Worm (Caenorhabditis elegans): ENCODE data around the gene tif-1A.

The tif-1A gene

ce11 chrIII:4037332-4037731 is 33.4 kb upstream of the tif-1A start (continued):
- TF ChIP-seq aly-2 (tag; optimal IDR thresholded peaks at IDR 0.05), result no peak
- TF ChIP-seq mxl-3 (GFP tag; optimal IDR thresholded peaks at IDR 0.05), result peak; percentile 19
- no peak for TF ChIP-seq ztf-7 (tag; optimal IDR thresholded peaks at IDR 0.05)
- TF ChIP-seq nhr-48 (tag; optimal IDR thresholded peaks at IDR 0.05), result no peak
- TF ChIP-seq pha-4 (GFP tag; IDR thresholded peaks at IDR 0.05), result no peak
- no peak for TF ChIP-seq pha-4 (tag; optimal IDR thresholded peaks at IDR 0.05)
- TF ChIP-seq pqm-1 (tag; optimal IDR thresholded peaks at IDR 0.05), result no peak
- no peak for TF ChIP-seq php-3 (GFP tag; IDR thresholded peaks at IDR 0.05)
- no peak for TF ChIP-seq nhr-111 (GFP tag; optimal IDR thresholded peaks at IDR 0.05)
- no peak for TF ChIP-seq duxl-1 (tag; optimal IDR thresholded peaks at IDR 0.05; ENCODE audit: poor library complexity)
- TF ChIP-seq nhr-102 (tag; optimal IDR thresholded peaks at IDR 0.05), result no peak
- TF ChIP-seq attf-4 (tag; optimal IDR thresholded peaks at IDR 0.05), result no peak
- peak in 1 of 2 experiments; percentile 40 for TF ChIP-seq lsy-2 (tag; optimal IDR thresholded peaks at IDR 0.05)
- TF ChIP-seq T26A8.4 (GFP tag; IDR thresholded peaks at IDR 0.05), result no peak
- no peak for TF ChIP-seq unc-130 (GFP tag; optimal IDR thresholded peaks at IDR 0.05)
- no peak for TF ChIP-seq snpc-4 (tag; optimal IDR thresholded peaks at IDR 0.05)
- 0 out of 2 replicates have a peak, but pooled peaks have one; percentile 31 for TF ChIP-seq arid-1 (GFP tag; conservative IDR thresholded peaks at IDR 0.05)
- TF ChIP-seq fkh-10 (GFP tag; optimal IDR thresholded peaks at IDR 0.05), result no peak
- TF ChIP-seq egl-43 (GFP tag; IDR thresholded peaks at IDR 0.05), result 0 out of 2 replicates have a peak, but pooled peaks have one; percentile 62
- peak; percentile 84 for TF ChIP-seq set-16 (GFP tag; IDR thresholded peaks at IDR 0.05)
- TF ChIP-seq dpl-1 (GFP tag; optimal IDR thresholded peaks at IDR 0.05), result peak; percentile 4
- TF ChIP-seq skn-1 (tag; optimal IDR thresholded peaks at IDR 0.05), result no peak
- TF ChIP-seq tag-97 (GFP tag; IDR thresholded peaks at IDR 0.05), result no peak
- no peak for TF ChIP-seq madf-9 (GFP tag; conservative IDR thresholded peaks at IDR 0.05)
- no peak for TF ChIP-seq nhr-11 (tag; optimal IDR thresholded peaks at IDR 0.05)
- TF ChIP-seq Y105C5A.15 (GFP tag; IDR thresholded peaks at IDR 0.05), result no peak
- TF ChIP-seq D1046.2 (GFP tag; IDR thresholded peaks at IDR 0.05), result no peak
- TF ChIP-seq zag-1 (tag; optimal IDR thresholded peaks at IDR 0.05), result no peak
- 0 out of 2 replicates have a peak, but pooled peaks have one; percentile 52 for TF ChIP-seq hmg-1.1 (GFP tag; IDR thresholded peaks at IDR 0.05)
- TF ChIP-seq tra-1 (GFP tag; IDR thresholded peaks at IDR 0.05), result 0 out of 2 replicates have a peak, but pooled peaks have one; percentile 25
- TF ChIP-seq hif-1 (tag; optimal IDR thresholded peaks at IDR 0.05), result no peak
- no peak for TF ChIP-seq nhr-237 (tag; optimal IDR thresholded peaks at IDR 0.05)
- 0 out of 2 replicates have a peak, but pooled peaks have one; percentile 10 for TF ChIP-seq dmd-6 (GFP tag; IDR thresholded peaks at IDR 0.05)
- no peak for TF ChIP-seq Y5F2A.4 (GFP tag; optimal IDR thresholded peaks at IDR 0.05)
- no peak for TF ChIP-seq lin-38 (GFP tag; IDR thresholded peaks at IDR 0.05)
- TF ChIP-seq lin-13 (GFP tag; optimal IDR thresholded peaks at IDR 0.05), result no peak
- no peak for TF ChIP-seq ZK337.2 (GFP tag; IDR thresholded peaks at IDR 0.05)
- no peak for TF ChIP-seq lin-39 (tag; optimal IDR thresholded peaks at IDR 0.05)
- TF ChIP-seq F44E2.7 (GFP tag; IDR thresholded peaks at IDR 0.05), result 0 out of 2 replicates have a peak, but pooled peaks have one; percentile 11
- peak; percentile 6 for TF ChIP-seq hlh-30 (tag; optimal IDR thresholded peaks at IDR 0.05; ENCODE audit: insufficient read depth)
- TF ChIP-seq lin-1 (GFP tag; IDR thresholded peaks at IDR 0.05), result no peak
- no peak for TF ChIP-seq saeg-2 (GFP tag; IDR thresholded peaks at IDR 0.05)
- no peak for TF ChIP-seq unc-39 (tag; optimal IDR thresholded peaks at IDR 0.05)

DNA sequence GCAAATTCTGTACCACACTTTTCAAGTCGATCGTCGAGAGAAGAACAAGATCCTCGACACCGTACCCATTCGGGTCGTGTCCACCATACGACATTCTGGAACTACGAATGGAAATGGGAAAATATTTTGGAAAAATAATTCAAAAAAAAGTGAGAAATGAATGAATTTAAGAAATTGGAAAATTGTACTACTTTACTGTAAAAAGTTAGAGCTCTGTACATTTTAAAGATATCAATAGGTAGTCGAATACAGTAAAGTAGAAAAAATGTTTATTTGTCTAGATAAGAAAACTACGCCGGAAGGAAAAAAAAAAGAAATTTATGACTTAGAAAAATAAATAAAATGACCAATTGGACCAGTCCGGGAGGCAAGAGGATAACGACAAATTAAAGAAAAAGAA is 32.8 kb upstream of the tif-1A start, which contains the start of gene hum-5:
Gene hum-5, minus strand, starts transcription at position 101 of the 400 bp plus-strand sequence.
- TF ChIP-seq lim-7 (GFP tag; IDR thresholded peaks at IDR 0.05), result no peak
- no peak for TF ChIP-seq fos-1 (tag; optimal IDR thresholded peaks at IDR 0.05)
- TF ChIP-seq dmd-8 (GFP tag; IDR thresholded peaks at IDR 0.05), result no peak
- TF ChIP-seq vab-7 (GFP tag; IDR thresholded peaks at IDR 0.05), result no peak
- no peak for TF ChIP-seq ZK337.2 (GFP tag; IDR thresholded peaks at IDR 0.05)
- TF ChIP-seq daf-8 (GFP tag; IDR thresholded peaks at IDR 0.05), result no peak
- TF ChIP-seq attf-4 (tag; optimal IDR thresholded peaks at IDR 0.05), result no peak
- no peak for TF ChIP-seq F44E2.7 (GFP tag; IDR thresholded peaks at IDR 0.05)
- TF ChIP-seq Y75B8A.6 (GFP tag; IDR thresholded peaks at IDR 0.05), result no peak
- no peak for TF ChIP-seq daf-19 (GFP tag; conservative IDR thresholded peaks at IDR 0.05)
- no peak for TF ChIP-seq nhr-10 (tag; optimal IDR thresholded peaks at IDR 0.05)
- no peak for TF ChIP-seq lin-29 (GFP tag; IDR thresholded peaks at IDR 0.05)
- TF ChIP-seq duxl-1 (tag; optimal IDR thresholded peaks at IDR 0.05; ENCODE audit: poor library complexity), result no peak
- no peak for TF ChIP-seq jun-1 (tag; optimal IDR thresholded peaks at IDR 0.05)
- TF ChIP-seq cey-2 (tag; optimal IDR thresholded peaks at IDR 0.05; ENCODE audit: borderline replicate concordance, insufficient read depth), result no peak
- TF ChIP-seq dmd-6 (GFP tag; IDR thresholded peaks at IDR 0.05), result no peak

Data from whole organism, L4 larva.